Worm (Caenorhabditis elegans) whole organism, L3 larva: Measurements from ENCODE around the gene nfki-1.

ENCODE experiments used
- ceh-82 ChIP-seq: fragments of 150-350 bp; optimal IDR thresholded peaks from 2 replicates; lab custom pipeline; 2014; ENCODE audit warnings: missing biosample characterization, missing genetic modification characterization
- elt-3 ChIP-seq, 3 experiments: fragments of 150-350 bp in 1 of 3; sonication (generic microtip) in 2 of 3; optimal IDR thresholded peaks; 2 replicates in 2 of 3; 4 replicates in 1 of 3; lab custom pipeline; 2014 to 2017; ENCODE audit warnings: missing biosample characterization in 3 of 3, missing genetic modification characterization in 3 of 3
- lin-39 ChIP-seq: fragments of 150-350 bp; optimal IDR thresholded peaks from 2 replicates; lab custom pipeline; 2018; ENCODE audit warnings: missing biosample characterization, missing genetic modification reagents, missing genetic modification characterization
- nfya-1 ChIP-seq: sonication (generic microtip); optimal IDR thresholded peaks from 2 replicates; lab custom pipeline; 2017; ENCODE audit warnings: missing genetic modification characterization, mild to moderate bottlenecking, missing compliant biosample characterization, antibody characterized with exemption, moderate library complexity; ENCODE audit not compliant: insufficient read depth
- nhr-12 ChIP-seq: fragments of 150-350 bp; optimal IDR thresholded peaks from 2 replicates; lab custom pipeline; 2014; ENCODE audit warnings: missing biosample characterization, missing genetic modification characterization
- nhr-23 ChIP-seq: fragments of 150-350 bp; optimal IDR thresholded peaks from 2 replicates; lab custom pipeline; 2014; ENCODE audit warnings: missing biosample characterization, missing genetic modification reagents, missing genetic modification characterization
- nhr-237 ChIP-seq: fragments of 150-350 bp; optimal IDR thresholded peaks from 2 replicates; lab custom pipeline; 2014; ENCODE audit warnings: missing biosample characterization, missing genetic modification characterization
- nhr-76 ChIP-seq: fragments of 150-350 bp; sonication (generic microtip); optimal IDR thresholded peaks from 5 replicates; lab custom pipeline; 2014; ENCODE audit warnings: missing biosample characterization, missing genetic modification characterization
- nhr-77 ChIP-seq: fragments of 150-350 bp; optimal IDR thresholded peaks from 2 replicates; lab custom pipeline; 2014; ENCODE audit warnings: missing biosample characterization, missing genetic modification characterization
- pha-4 ChIP-seq: fragments of 150-350 bp; optimal IDR thresholded peaks from 2 replicates; lab custom pipeline; 2014; ENCODE audit warnings: missing biosample characterization, missing genetic modification reagents, missing genetic modification characterization
- unc-39 ChIP-seq: sonication (generic microtip); optimal IDR thresholded peaks from 4 replicates; lab custom pipeline; 2017; ENCODE audit warnings: missing biosample characterization, missing genetic modification characterization
- zag-1 ChIP-seq: fragments of 150-350 bp; optimal IDR thresholded peaks from 2 replicates; lab custom pipeline; 2014; ENCODE audit warnings: missing biosample characterization, missing genetic modification characterization
- ztf-11 ChIP-seq: fragments of 150-350 bp; optimal IDR thresholded peaks from 2 replicates; lab custom pipeline; 2014; ENCODE audit warnings: missing biosample characterization, missing genetic modification characterization
- ztf-4 ChIP-seq: fragments of 150-350 bp; optimal IDR thresholded peaks from 2 replicates; lab custom pipeline; 2014; ENCODE audit warnings: missing biosample characterization, missing genetic modification characterization

DNA sequence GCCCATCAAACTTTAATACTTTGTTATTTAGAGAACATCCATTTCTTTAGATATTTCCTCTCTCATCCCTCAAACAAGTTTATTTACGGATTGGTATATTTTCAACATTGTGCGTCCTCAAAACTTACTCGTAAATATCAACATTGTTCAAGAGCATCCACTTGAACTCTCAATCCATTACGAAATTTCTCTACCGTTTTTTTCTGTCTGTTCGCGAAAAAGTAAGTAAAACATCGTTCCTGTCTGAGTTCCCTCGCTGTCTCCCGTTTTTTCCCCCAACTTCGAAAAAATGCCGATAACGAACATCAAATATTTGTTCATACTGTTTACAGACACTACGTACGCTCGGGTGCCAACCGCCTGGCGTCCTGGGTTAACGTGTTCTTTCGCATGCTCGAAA is 20.1 kb upstream of the nfki-1 start:
- TF ChIP-seq nhr-76 (tag; lab: Kevin White, UChicago) (no peak), nhr-237 (no peak), unc-39 (tag; lab: Kevin White, UChicago) (no peak), nhr-23 (no peak), ztf-11 (tag; lab: Kevin White, UChicago) (no peak), ceh-82 (tag; lab: Kevin White, UChicago) (no peak), ztf-4 (tag; lab: Kevin White, UChicago) (no peak), zag-1 (no peak), pha-4 (peak; percentile 99), elt-3 (tag; optimal IDR thresholded peaks at IDR 0.05; lab: Kevin White, UChicago) (no peak), nfya-1 (tag; lab: Kevin White, UChicago) (no peak), nhr-77 (tag; lab: Kevin White, UChicago) (no peak), nhr-12 (tag; lab: Kevin White, UChicago) (no peak), lin-39 (tag; lab: Kevin White, UChicago) (no peak)
